Fruit fly (Drosophila melanogaster) whole organism, embryonic: ENCODE data around the gene CG34176.

ENCODE experiments used
- Blimp-1 ChIP-seq: fragments of 200-800 bp; sonication (Bioruptor generic); optimal IDR thresholded peaks from 3 replicates; lab custom pipeline; 2018; ENCODE audit warnings: missing biosample characterization, missing genetic modification characterization, mild to moderate bottlenecking, moderate library complexity, missing genetic modification reagents
- Bteb2 ChIP-seq: fragments of 200-800 bp; sonication (Bioruptor generic); optimal IDR thresholded peaks from 2 replicates; lab custom pipeline; 2016; ENCODE audit warnings: missing biosample characterization, missing genetic modification characterization
- CG1024 ChIP-seq: fragments of 200-800 bp; sonication (Bioruptor generic); IDR thresholded peaks from 2 replicates; pipeline ENCODE4 v1.3.6; 2022; ENCODE audit warnings: missing biosample characterization, missing genetic modification characterization
- CG10565 ChIP-seq: fragments of 200-800 bp; sonication (Bioruptor generic); optimal IDR thresholded peaks from 3 replicates; lab custom pipeline; 2016; ENCODE audit warnings: missing biosample characterization, mild to moderate bottlenecking, missing genetic modification characterization
- CG10959 ChIP-seq: fragments of 200-800 bp; sonication (Bioruptor generic); IDR thresholded peaks from 2 replicates; pipeline ENCODE4 v1.3.6; 2022; ENCODE audit warnings: missing biosample characterization, missing genetic modification characterization
- CG14050 ChIP-seq: fragments of 200-800 bp; sonication (Bioruptor generic); IDR thresholded peaks from 3 replicates; pipeline ENCODE4 v1.3.6; 2022; ENCODE audit warnings: missing biosample characterization, missing genetic modification characterization
- CG1647 ChIP-seq: fragments of 200-800 bp; sonication (Bioruptor generic); optimal IDR thresholded peaks from 3 replicates; lab custom pipeline; 2016; ENCODE audit warnings: missing biosample characterization, missing genetic modification characterization
- CG16815 ChIP-seq: fragments of 200-800 bp; sonication (Bioruptor generic); optimal IDR thresholded peaks from 3 replicates; lab custom pipeline; 2017; ENCODE audit warnings: missing biosample characterization, mild to moderate bottlenecking, missing genetic modification characterization
- CG18599 ChIP-seq: fragments of 200-800 bp; sonication (Bioruptor generic); optimal IDR thresholded peaks from 3 replicates; lab custom pipeline; 2017; ENCODE audit warnings: missing biosample characterization, missing genetic modification characterization, mild to moderate bottlenecking, moderate library complexity, missing genetic modification reagents
- CG2116 ChIP-seq: fragments of 200-800 bp; sonication (Bioruptor generic); optimal IDR thresholded peaks from 3 replicates; lab custom pipeline; 2018; ENCODE audit warnings: missing biosample characterization, mild to moderate bottlenecking, missing genetic modification characterization
- CG33557 ChIP-seq: fragments of 200-800 bp; sonication (Bioruptor generic); optimal IDR thresholded peaks from 2 replicates; lab custom pipeline; 2019; ENCODE audit warnings: missing biosample characterization, mild to moderate bottlenecking, missing genetic modification characterization, moderate library complexity
- CG4424 ChIP-seq: fragments of 200-800 bp; sonication (Bioruptor generic); optimal IDR thresholded peaks from 3 replicates; lab custom pipeline; 2016; ENCODE audit warnings: missing biosample characterization, missing genetic modification characterization
- CG6683 ChIP-seq: fragments of 200-800 bp; sonication (Bioruptor generic); optimal IDR thresholded peaks from 2 replicates; lab custom pipeline; 2017; ENCODE audit warnings: missing biosample characterization, mild to moderate bottlenecking, missing genetic modification characterization, missing genetic modification reagents
- CG6791 ChIP-seq: fragments of 200-800 bp; sonication (Bioruptor generic); IDR thresholded peaks from 3 replicates; pipeline ENCODE4 v1.3.6; 2022; ENCODE audit warnings: missing biosample characterization, missing genetic modification characterization; ENCODE audit not compliant: partially characterized antibody
- CG7928 ChIP-seq: fragments of 200-800 bp; sonication (Bioruptor generic); optimal IDR thresholded peaks from 2 replicates; lab custom pipeline; 2017; ENCODE audit warnings: missing biosample characterization, mild to moderate bottlenecking, missing genetic modification characterization
- CG9727 ChIP-seq: fragments of 200-800 bp; sonication (Bioruptor generic); optimal IDR thresholded peaks from 3 replicates; lab custom pipeline; 2017; ENCODE audit warnings: missing biosample characterization, mild to moderate bottlenecking, missing genetic modification characterization
- D19A ChIP-seq: fragments of 200-800 bp; optimal IDR thresholded peaks from 3 replicates; lab custom pipeline; 2019; ENCODE audit warnings: missing biosample characterization, mild to moderate bottlenecking, missing genetic modification characterization, moderate library complexity
- Deaf1 ChIP-seq: fragments of 200-800 bp; optimal IDR thresholded peaks from 3 replicates; lab custom pipeline; 2019; ENCODE audit warnings: missing biosample characterization, mild to moderate bottlenecking, missing genetic modification characterization, moderate library complexity
- Dref ChIP-seq: fragments of 200-800 bp; sonication (Bioruptor generic); IDR thresholded peaks from 2 replicates; pipeline ENCODE4 v1.3.6; 2022; ENCODE audit warnings: missing biosample characterization, missing genetic modification characterization
- E2f1 ChIP-seq: fragments of 200-800 bp; sonication (Bioruptor generic); IDR thresholded peaks from 2 replicates; pipeline ENCODE4 v1.3.6; 2022; ENCODE audit warnings: missing biosample characterization, missing genetic modification characterization
- MESR4 ChIP-seq: fragments of 200-800 bp; sonication (Bioruptor generic); optimal IDR thresholded peaks from 2 replicates; lab custom pipeline; 2018; ENCODE audit warnings: missing biosample characterization, mild to moderate bottlenecking, missing genetic modification characterization, moderate library complexity
- Mad ChIP-seq: fragments of 200-800 bp; sonication (Bioruptor generic); optimal IDR thresholded peaks from 2 replicates; lab custom pipeline; 2016; ENCODE audit warnings: missing biosample characterization, missing genetic modification characterization
- Max ChIP-seq: fragments of 200-800 bp; sonication (Bioruptor generic); optimal IDR thresholded peaks from 2 replicates; lab custom pipeline; 2016; ENCODE audit warnings: missing biosample characterization, mild to moderate bottlenecking, missing genetic modification characterization
- Myb ChIP-seq: fragments of 200-800 bp; sonication (Bioruptor generic); optimal IDR thresholded peaks from 2 replicates; lab custom pipeline; 2016; ENCODE audit warnings: missing biosample characterization, missing genetic modification characterization
- Nf-YB ChIP-seq: fragments of 200-800 bp; sonication (Bioruptor generic); optimal IDR thresholded peaks from 3 replicates; lab custom pipeline; 2019; ENCODE audit warnings: missing biosample characterization, mild to moderate bottlenecking, missing genetic modification characterization, moderate library complexity
- Opbp ChIP-seq: fragments of 200-800 bp; sonication (Bioruptor generic); IDR thresholded peaks from 3 replicates; pipeline ENCODE4 v1.3.6; 2022; ENCODE audit warnings: missing biosample characterization, missing genetic modification characterization; ENCODE audit not compliant: partially characterized antibody
- Rx ChIP-seq: fragments of 200-800 bp; sonication (Bioruptor generic); IDR thresholded peaks from 2 replicates; pipeline ENCODE4 v1.3.6; 2022; ENCODE audit warnings: missing biosample characterization, missing genetic modification characterization
- Scr ChIP-seq: fragments of 200-800 bp; sonication (Bioruptor generic); IDR thresholded peaks from 2 replicates; pipeline ENCODE4 v1.3.6; 2022; ENCODE audit warnings: missing biosample characterization, missing genetic modification characterization; ENCODE audit not compliant: partially characterized antibody
- Sox100B ChIP-seq: fragments of 200-800 bp; sonication (Bioruptor generic); optimal IDR thresholded peaks from 3 replicates; lab custom pipeline; 2018; ENCODE audit warnings: missing biosample characterization, mild to moderate bottlenecking, missing genetic modification characterization
- Sox102F ChIP-seq: fragments of 200-800 bp; sonication (Bioruptor generic); optimal IDR thresholded peaks from 2 replicates; lab custom pipeline; 2018; ENCODE audit warnings: missing biosample characterization, mild to moderate bottlenecking, missing genetic modification characterization, moderate library complexity
- Tbp ChIP-seq: fragments of >200 bp; optimal IDR thresholded peaks from 2 replicates; lab custom pipeline; 2018; ENCODE audit warnings: missing biosample characterization, missing genetic modification characterization
- ab ChIP-seq: fragments of 200-800 bp; sonication (Bioruptor generic); optimal IDR thresholded peaks from 2 replicates; lab custom pipeline; 2016; ENCODE audit warnings: missing biosample characterization, missing genetic modification characterization
- br ChIP-seq: fragments of >200 bp; optimal IDR thresholded peaks from 2 replicates; lab custom pipeline; 2017
- cato ChIP-seq: fragments of 200-800 bp; sonication (Bioruptor generic); optimal IDR thresholded peaks from 2 replicates; lab custom pipeline; 2016; ENCODE audit warnings: missing biosample characterization, missing genetic modification characterization, borderline replicate concordance
- chm ChIP-seq: fragments of 200-800 bp; sonication (Bioruptor generic); IDR thresholded peaks from 2 replicates; pipeline ENCODE4 v1.3.6; 2022; ENCODE audit warnings: missing biosample characterization, missing genetic modification characterization
- chn ChIP-seq: fragments of 200-800 bp; sonication (Bioruptor generic); optimal IDR thresholded peaks from 2 replicates; lab custom pipeline; 2016; ENCODE audit warnings: missing biosample characterization, missing genetic modification characterization
- dmrt11E ChIP-seq: fragments of 200-800 bp; sonication (Bioruptor generic); optimal IDR thresholded peaks from 3 replicates; lab custom pipeline; 2018; ENCODE audit warnings: missing biosample characterization, mild to moderate bottlenecking, missing genetic modification characterization, moderate library complexity
- dysf ChIP-seq: fragments of 200-800 bp; sonication (Bioruptor generic); IDR thresholded peaks from 3 replicates; pipeline ENCODE4 v1.3.6; 2022; ENCODE audit warnings: missing biosample characterization, missing genetic modification characterization
- emc ChIP-seq: fragments of 200-800 bp; sonication (Bioruptor generic); optimal IDR thresholded peaks from 2 replicates; lab custom pipeline; 2016; ENCODE audit warnings: missing biosample characterization, missing genetic modification characterization
- gem ChIP-seq: fragments of 200-800 bp; sonication (Bioruptor generic); optimal IDR thresholded peaks from 2 replicates; lab custom pipeline; 2019; ENCODE audit warnings: missing biosample characterization, mild to moderate bottlenecking, missing genetic modification characterization, moderate library complexity
- h ChIP-seq: fragments of >200 bp; optimal IDR thresholded peaks from 2 replicates; lab custom pipeline; 2017
- inv ChIP-seq: fragments of 200-800 bp; sonication (Bioruptor generic); IDR thresholded peaks from 2 replicates; pipeline ENCODE4 v1.3.6; 2022; ENCODE audit warnings: missing biosample characterization, missing genetic modification characterization; ENCODE audit not compliant: partially characterized antibody
- lbe ChIP-seq: fragments of 200-800 bp; sonication (Bioruptor generic); optimal IDR thresholded peaks from 2 replicates; lab custom pipeline; 2016; ENCODE audit warnings: missing biosample characterization, mild to moderate bottlenecking, missing genetic modification characterization
- org-1 ChIP-seq: fragments of 200-800 bp; sonication (Bioruptor generic); optimal IDR thresholded peaks from 2 replicates; lab custom pipeline; 2017; ENCODE audit warnings: missing biosample characterization, missing genetic modification characterization
- otp ChIP-seq: fragments of 200-800 bp; sonication (Bioruptor generic); IDR thresholded peaks from 3 replicates; pipeline ENCODE4, ENCODE4 v1.3.6; 2022; ENCODE audit warnings: missing biosample characterization, missing genetic modification characterization
- pfk ChIP-seq: fragments of 200-800 bp; sonication (Bioruptor generic); optimal IDR thresholded peaks from 2 replicates; lab custom pipeline; 2018; ENCODE audit warnings: missing biosample characterization, mild to moderate bottlenecking, missing genetic modification characterization, moderate library complexity
- tgo ChIP-seq: fragments of 200-800 bp; sonication (Bioruptor generic); IDR thresholded peaks from 3 replicates; pipeline ENCODE4 v1.3.6; 2022; ENCODE audit warnings: missing biosample characterization, missing genetic modification characterization
- toy ChIP-seq: fragments of 200-800 bp; sonication (Bioruptor generic); IDR thresholded peaks from 2 replicates; pipeline ENCODE4 v1.3.6; 2022; ENCODE audit warnings: missing biosample characterization, missing genetic modification characterization
- tx ChIP-seq: fragments of 200-800 bp; sonication (Bioruptor generic); optimal IDR thresholded peaks from 2 replicates; lab custom pipeline; 2016; ENCODE audit warnings: missing biosample characterization, missing genetic modification characterization
- unpg ChIP-seq: fragments of 200-800 bp; sonication (Bioruptor generic); optimal IDR thresholded peaks from 3 replicates; lab custom pipeline; 2018; ENCODE audit warnings: missing biosample characterization, mild to moderate bottlenecking, missing genetic modification characterization, moderate library complexity

Gene CG34176

dm6 chr2L:4030236-4030943 lies 26.5 kb downstream of the CG34176 start (continued):
- TF ChIP-seq CG9727 (GFP tag; lab: Kevin White, UChicago), result peak; percentile 81
- TF ChIP-seq Myb (GFP tag; lab: Kevin White, UChicago), result peak; percentile 51
- TF ChIP-seq Max (GFP tag; lab: Kevin White, UChicago), result peak; percentile 67
- TF ChIP-seq CG7928 (GFP tag; lab: Kevin White, UChicago), result peak; percentile 10
- peak; percentile 20 for TF ChIP-seq CG2116 (GFP tag; lab: Kevin White, UChicago)
- peak; percentile 77 for TF ChIP-seq CG1647 (GFP tag; lab: Kevin White, UChicago)
- TF ChIP-seq D19A (tag; lab: Kevin White, UChicago), result peak; percentile 94
- peak; percentile 74 for TF ChIP-seq CG16815 (GFP tag; lab: Kevin White, UChicago)
- no peak for TF ChIP-seq pfk
- peak; percentile 87 for TF ChIP-seq unpg
- TF ChIP-seq Scr (GFP tag; lab: Robert Waterston, UW), result peak; percentile 69
- TF ChIP-seq chn (GFP tag; lab: Kevin White, UChicago), result peak; percentile 86
- peak; percentile 82 for TF ChIP-seq otp (GFP tag; lab: Robert Waterston, UW)
- TF ChIP-seq CG14050 (GFP tag; lab: Robert Waterston, UW), result peak; percentile 73
- peak; percentile 74 for TF ChIP-seq CG18599
- peak; percentile 92 for TF ChIP-seq dmrt11E
- no peak for TF ChIP-seq Tbp (GFP tag; lab: Kevin White, UChicago)
- peak; percentile 44 for TF ChIP-seq CG10565
- TF ChIP-seq Dref (GFP tag; lab: Robert Waterston, UW), result no peak
- peak; percentile 78 for TF ChIP-seq cato (GFP tag; lab: Kevin White, UChicago)
- TF ChIP-seq CG6683 (GFP tag; lab: Kevin White, UChicago), result peak; percentile 20
- peak; percentile 84 for TF ChIP-seq CG4424 (GFP tag; lab: Kevin White, UChicago)
- TF ChIP-seq Deaf1 (tag; lab: Kevin White, UChicago), result peak; percentile 50
- TF ChIP-seq inv (GFP tag; lab: Robert Waterston, UW), result peak; percentile 71; the same call in 1 of the 2 replicates
- peak; percentile 64 for TF ChIP-seq ab
- peak; percentile 92 for TF ChIP-seq gem (tag; lab: Kevin White, UChicago)
- peak; percentile 63 for TF ChIP-seq Nf-YB (GFP tag; lab: Kevin White, UChicago)
- peak; percentile 9 for TF ChIP-seq Bteb2 (GFP tag; lab: Kevin White, UChicago)
- TF ChIP-seq CG1024 (GFP tag; lab: Robert Waterston, UW), result peak; percentile 66
- TF ChIP-seq Opbp (GFP tag; lab: Robert Waterston, UW), result peak; percentile 23; the same call in 1 of the 3 replicates
- peak; percentile 90 for TF ChIP-seq CG33557 (GFP tag; lab: Kevin White, UChicago)
- TF ChIP-seq Sox100B (GFP tag; lab: Kevin White, UChicago), result peak; percentile 78
- TF ChIP-seq MESR4 (GFP tag; lab: Kevin White, UChicago), result peak; percentile 5
- TF ChIP-seq Sox102F, result peak; percentile 88
- TF ChIP-seq dysf (GFP tag; lab: Robert Waterston, UW), result peak; percentile 91
- peak; percentile 78 for TF ChIP-seq Mad (GFP tag; lab: Kevin White, UChicago)
- TF ChIP-seq CG10959 (GFP tag; lab: Robert Waterston, UW), result peak; percentile 85
- TF ChIP-seq chm (GFP tag; lab: Robert Waterston, UW), result peak; percentile 89
- TF ChIP-seq CG6791 (GFP tag; lab: Robert Waterston, UW), result peak; percentile 92
- TF ChIP-seq tgo (GFP tag; lab: Robert Waterston, UW), result peak; percentile 86
- TF ChIP-seq Blimp-1 (GFP tag; lab: Kevin White, UChicago), result peak; percentile 80
- peak; percentile 46; the same call in 1 of the 2 replicates for TF ChIP-seq toy (GFP tag; lab: Robert Waterston, UW)
- TF ChIP-seq E2f1, result peak; percentile 88
- no peak for TF ChIP-seq h (lab: Kevin White, UChicago)
- no peak for TF ChIP-seq br (lab: Kevin White, UChicago)
- TF ChIP-seq lbe (GFP tag; lab: Kevin White, UChicago), result no peak
- TF ChIP-seq org-1 (GFP tag; lab: Kevin White, UChicago), result peak; percentile 57
- peak; percentile 15 for TF ChIP-seq emc (GFP tag; lab: Kevin White, UChicago)
- peak; percentile 67 for TF ChIP-seq tx
- TF ChIP-seq Rx (GFP tag; lab: Robert Waterston, UW), result peak; percentile 78
